Fruit fly (Drosophila melanogaster): ENCODE results near the gene Mat89Ba.
A peak's percentile ranks its signal among the peaks of the same experiment; 100 is the strongest.

DNA sequence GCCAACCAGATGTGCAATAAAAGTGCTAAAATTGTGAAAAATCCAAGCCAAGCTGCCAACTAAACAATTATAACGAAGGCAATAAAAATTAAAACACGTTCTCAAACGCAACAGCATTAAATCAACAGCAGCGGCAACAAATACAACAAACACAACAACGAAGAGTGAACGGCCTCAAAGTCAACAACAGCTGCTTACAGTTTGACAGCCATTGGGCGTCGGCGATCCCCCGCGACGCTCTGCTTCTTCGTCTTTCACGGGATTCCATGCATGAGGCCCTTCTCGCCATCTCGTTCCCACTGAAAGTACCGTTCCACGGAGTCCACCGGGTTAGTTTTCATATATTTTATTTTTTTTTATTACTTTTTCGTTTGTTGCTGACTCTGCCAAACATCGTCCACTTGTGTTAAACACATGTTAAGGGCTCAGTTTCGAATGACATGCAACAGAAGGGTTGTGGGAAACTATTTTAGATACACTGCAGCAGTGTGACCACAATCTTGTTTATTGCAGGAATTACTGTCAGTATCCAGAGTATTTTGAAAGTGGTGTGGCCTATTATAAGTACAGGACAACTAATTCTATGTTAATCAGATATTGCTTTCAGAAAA lies 10.0 kb upstream of the Mat89Ba start:
- no peak for TF ChIP-seq CG8478 (optimal IDR thresholded peaks at IDR 0.05)
- peak in 1 of 2 experiments; percentile 8 for TF ChIP-seq CTCF (optimal IDR thresholded peaks at IDR 0.05)

Measured in S2 (cell line).